Fruit fly (Drosophila melanogaster): Measurements from ENCODE around the gene CG2924.

CG2924 gene

DNA sequence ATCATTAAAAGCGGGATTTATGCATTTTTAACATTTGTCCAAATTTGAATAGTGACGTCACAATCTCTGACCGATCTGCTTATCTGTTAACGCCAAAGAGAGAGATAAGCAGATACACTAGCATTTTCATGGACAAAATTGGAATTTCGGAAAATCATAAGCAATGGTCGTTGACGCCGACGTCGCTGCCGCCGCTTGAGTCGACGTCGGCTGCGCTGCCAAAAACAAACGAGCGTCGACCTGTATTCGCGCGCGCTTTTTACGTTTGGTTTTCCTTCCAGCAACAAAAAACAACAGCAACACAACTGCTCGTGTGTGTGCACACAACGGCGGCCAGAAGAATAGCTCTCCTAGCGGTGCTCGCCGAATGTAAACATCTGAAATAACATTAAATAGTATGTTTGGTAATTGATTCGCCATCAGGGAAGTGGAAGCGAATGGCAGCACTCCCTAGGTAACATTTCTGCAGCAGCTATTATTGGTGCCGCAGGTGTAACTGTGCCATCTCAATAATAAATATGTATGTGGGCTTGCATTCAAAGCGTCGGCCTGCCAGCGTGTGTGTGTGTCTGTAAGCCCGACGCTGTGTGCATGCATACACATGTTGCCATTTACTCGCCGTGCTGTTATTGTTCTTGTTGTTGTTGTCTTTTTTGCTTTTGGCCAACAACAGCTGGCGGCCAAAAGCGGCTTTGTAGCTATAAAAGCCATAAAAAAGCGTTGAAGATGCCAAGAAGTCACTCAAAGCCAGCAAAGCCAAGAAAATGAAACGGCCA is 29.9 kb upstream of the CG2924 start (continued):
- peak; percentile 95 for TF ChIP-seq jing (GFP tag; optimal IDR thresholded peaks at IDR 0.05)
- TF ChIP-seq Max (GFP tag; optimal IDR thresholded peaks at IDR 0.05) = peak; percentile 84
- TF ChIP-seq cad (GFP tag; optimal IDR thresholded peaks at IDR 0.05) = no peak
- TF ChIP-seq CG12155 (GFP tag; optimal IDR thresholded peaks at IDR 0.05) = peak; percentile 81
- TF ChIP-seq row (GFP tag; IDR thresholded peaks at IDR 0.05) = peak; percentile 94
- TF ChIP-seq grn (GFP tag; optimal IDR thresholded peaks at IDR 0.05) = peak; percentile 60
- peak; percentile 97 for TF ChIP-seq Oli (tag; optimal IDR thresholded peaks at IDR 0.05)
- TF ChIP-seq tgo (GFP tag; IDR thresholded peaks at IDR 0.05) = peak; percentile 96
- TF ChIP-seq inv (GFP tag; IDR thresholded peaks at IDR 0.05; ENCODE audit: partially characterized antibody) = no peak
- peak; percentile 91 for TF ChIP-seq CG9727 (GFP tag; optimal IDR thresholded peaks at IDR 0.05)
- no peak for TF ChIP-seq CG1832 (GFP tag; optimal IDR thresholded peaks at IDR 0.05)
- TF ChIP-seq ATbp (GFP tag; optimal IDR thresholded peaks at IDR 0.05) = peak; percentile 98
- peak; percentile 89 to 92 for TF ChIP-seq chif (GFP tag; optimal IDR thresholded peaks at IDR 0.05)
- TF ChIP-seq nom (GFP tag; optimal IDR thresholded peaks at IDR 0.05) = peak; percentile 91
- peak; percentile 75 for TF ChIP-seq D19B (GFP tag; optimal IDR thresholded peaks at IDR 0.05)
- TF ChIP-seq Ssrp (tag; optimal IDR thresholded peaks at IDR 0.05) = peak; percentile 95
- peak; percentile 83 for TF ChIP-seq Camta (GFP tag; optimal IDR thresholded peaks at IDR 0.05)

DNA sequence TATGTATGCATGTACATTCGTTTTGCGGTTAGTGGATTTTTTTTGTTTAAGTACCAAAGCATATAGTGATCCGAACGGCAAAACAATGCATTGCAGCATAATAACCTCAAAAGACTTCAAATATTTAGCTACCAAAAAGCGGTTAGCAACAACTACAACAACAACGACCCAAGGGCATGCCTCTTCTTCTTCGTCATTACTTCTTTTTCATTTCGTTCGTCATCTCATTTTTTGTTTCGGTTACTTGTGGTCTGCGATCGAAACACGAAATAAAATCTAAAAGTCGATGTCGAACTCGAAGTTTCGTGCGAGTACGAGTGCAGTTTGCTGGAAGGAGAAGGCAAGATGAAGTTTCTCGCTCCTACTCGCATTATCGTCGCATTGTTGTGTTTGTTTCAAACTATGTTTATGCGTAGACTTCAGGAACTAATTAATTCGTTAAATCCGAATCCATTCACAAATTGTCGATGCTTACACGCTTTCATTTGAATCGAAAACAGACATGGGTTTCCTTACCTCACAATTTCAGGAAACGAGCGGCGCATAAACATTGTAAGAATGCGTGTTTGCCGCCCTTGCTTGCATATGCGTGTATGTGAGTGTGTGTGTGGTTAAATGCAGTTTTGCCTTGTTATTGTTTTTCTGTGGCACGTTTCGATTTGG is 28.3 kb upstream of the CG2924 start:
- TF ChIP-seq CG18764 (GFP tag; optimal IDR thresholded peaks at IDR 0.05) (peak; percentile 66), CG13123 (GFP tag; optimal IDR thresholded peaks at IDR 0.05) (peak; percentile 60), CG30020 (tag; optimal IDR thresholded peaks at IDR 0.05) (peak; percentile 56), CG30403 (GFP tag; optimal IDR thresholded peaks at IDR 0.05) (peak; percentile 78), BtbVII (GFP tag; optimal IDR thresholded peaks at IDR 0.05) (peak; percentile 15), CG1529 (GFP tag; optimal IDR thresholded peaks at IDR 0.05) (peak; percentile 80), CG15011 (GFP tag; optimal IDR thresholded peaks at IDR 0.05) (peak; percentile 2), p53 (GFP tag; optimal IDR thresholded peaks at IDR 0.05) (peak; percentile 60), CG14860 (GFP tag; IDR thresholded peaks at IDR 0.05; ENCODE audit: partially characterized antibody) (no peak), ssp (GFP tag; IDR thresholded peaks at IDR 0.05) (peak; percentile 51; the same call in 1 of the 2 replicates), lilli (GFP tag; optimal IDR thresholded peaks at IDR 0.05) (peak; percentile 75), btn (GFP tag; optimal IDR thresholded peaks at IDR 0.05) (peak; percentile 81), tx (GFP tag; optimal IDR thresholded peaks at IDR 0.05) (peak; percentile 62), Dref (GFP tag; IDR thresholded peaks at IDR 0.05) (no peak), sd (tag; optimal IDR thresholded peaks at IDR 0.05) (peak; percentile 77), CG14014 (GFP tag; IDR thresholded peaks at IDR 0.05) (peak; percentile 53; the same call in 1 of the 2 replicates), CG10543 (GFP tag; optimal IDR thresholded peaks at IDR 0.05) (no peak), Spps (tag; optimal IDR thresholded peaks at IDR 0.05) (peak; percentile 85), Jarid2 (GFP tag; optimal IDR thresholded peaks at IDR 0.05) (peak; percentile 40), Sox100B (GFP tag; optimal IDR thresholded peaks at IDR 0.05) (peak; percentile 71), CG11723 (GFP tag; optimal IDR thresholded peaks at IDR 0.05) (peak; percentile 72), ewg (GFP tag; optimal IDR thresholded peaks at IDR 0.05) (peak; percentile 78), chif (GFP tag; optimal IDR thresholded peaks at IDR 0.05) (peak; percentile 74 to 81), CG7745 (tag; optimal IDR thresholded peaks at IDR 0.05) (peak; percentile 62), slp2 (GFP tag; optimal IDR thresholded peaks at IDR 0.05) (peak; percentile 59), unpg (GFP tag; optimal IDR thresholded peaks at IDR 0.05) (peak; percentile 89), CG11695 (GFP tag; IDR thresholded peaks at IDR 0.05) (peak; percentile 82), CG16863 (GFP tag; optimal IDR thresholded peaks at IDR 0.05) (peak; percentile 81), Atf3 (GFP tag; optimal IDR thresholded peaks at IDR 0.05) (peak; percentile 81), HLHmδ (GFP tag; optimal IDR thresholded peaks at IDR 0.05) (no peak), CG4707 (GFP tag; optimal IDR thresholded peaks at IDR 0.05) (peak; percentile 79)

All from whole organism, embryonic.